Fruit fly (Drosophila melanogaster) whole organism, embryonic: Measurements from ENCODE around the gene CG43293.

Source experiments
- Ada2b ChIP-seq: fragments of 200-800 bp; sonication (Bioruptor generic); IDR thresholded peaks from 2 replicates; pipeline ENCODE4 v1.3.6; 2022; ENCODE audit warnings: missing biosample characterization, missing genetic modification characterization
- Antp ChIP-seq: fragments of 200-800 bp; sonication (Bioruptor generic); optimal IDR thresholded peaks from 3 replicates; lab custom pipeline; 2016; ENCODE audit warnings: missing biosample characterization, missing genetic modification characterization
- CG12219 ChIP-seq: fragments of 200-800 bp; sonication (Bioruptor generic); optimal IDR thresholded peaks from 3 replicates; lab custom pipeline; 2018; ENCODE audit warnings: missing biosample characterization, mild to moderate bottlenecking, missing genetic modification characterization
- CG12391 ChIP-seq: fragments of 200-800 bp; sonication (Bioruptor generic); optimal IDR thresholded peaks from 3 replicates; lab custom pipeline; 2018; ENCODE audit warnings: missing biosample characterization, mild to moderate bottlenecking, missing genetic modification characterization, moderate library complexity
- CG12659 ChIP-seq: fragments of 200-800 bp; sonication (Bioruptor generic); optimal IDR thresholded peaks from 3 replicates; lab custom pipeline; 2017; ENCODE audit warnings: mild to moderate bottlenecking, missing biosample characterization, missing genetic modification reagents, missing genetic modification characterization
- CG13424 ChIP-seq: fragments of 200-800 bp; sonication (Bioruptor generic); optimal IDR thresholded peaks from 2 replicates; lab custom pipeline; 2019; ENCODE audit warnings: missing biosample characterization, mild to moderate bottlenecking, missing genetic modification characterization, moderate library complexity
- CG13775 ChIP-seq: fragments of 200-800 bp; sonication (Bioruptor generic); optimal IDR thresholded peaks from 3 replicates; lab custom pipeline; 2017; ENCODE audit warnings: missing biosample characterization, mild to moderate bottlenecking, missing genetic modification characterization
- CG15269 ChIP-seq: fragments of 200-800 bp; sonication (Bioruptor generic); optimal IDR thresholded peaks from 2 replicates; lab custom pipeline; 2018; ENCODE audit warnings: missing biosample characterization, mild to moderate bottlenecking, missing genetic modification characterization, moderate library complexity
- CG17186 ChIP-seq: fragments of 200-800 bp; sonication (Bioruptor generic); optimal IDR thresholded peaks from 3 replicates; lab custom pipeline; 2017; ENCODE audit warnings: missing biosample characterization, missing genetic modification reagents, missing genetic modification characterization
- CG18262 ChIP-seq: fragments of 200-800 bp; optimal IDR thresholded peaks from 3 replicates; lab custom pipeline; 2019; ENCODE audit warnings: missing biosample characterization, mild to moderate bottlenecking, missing genetic modification characterization, moderate library complexity
- CG31388 ChIP-seq: fragments of 200-800 bp; sonication (Bioruptor generic); optimal IDR thresholded peaks from 2 replicates; lab custom pipeline; 2016; ENCODE audit warnings: missing biosample characterization, missing genetic modification characterization
- CG33557 ChIP-seq: fragments of 200-800 bp; sonication (Bioruptor generic); optimal IDR thresholded peaks from 2 replicates; lab custom pipeline; 2019; ENCODE audit warnings: missing biosample characterization, mild to moderate bottlenecking, missing genetic modification characterization, moderate library complexity
- CG3847 ChIP-seq: fragments of 200-800 bp; sonication (Bioruptor generic); IDR thresholded peaks from 2 replicates; pipeline ENCODE4 v1.3.6; 2022; ENCODE audit warnings: missing biosample characterization, missing genetic modification characterization
- CG42726 ChIP-seq: fragments of 200-800 bp; sonication (Bioruptor generic); IDR thresholded peaks from 2 replicates; pipeline ENCODE4 v1.3.6; 2022; ENCODE audit warnings: missing biosample characterization, missing genetic modification characterization; ENCODE audit not compliant: partially characterized antibody
- CG7556 ChIP-seq: fragments of 200-800 bp; sonication (Bioruptor generic); optimal IDR thresholded peaks from 2 replicates; lab custom pipeline; 2017; ENCODE audit warnings: missing biosample characterization, mild to moderate bottlenecking, missing genetic modification characterization
- CG8388 ChIP-seq: fragments of 200-800 bp; sonication (Bioruptor generic); optimal IDR thresholded peaks from 2 replicates; lab custom pipeline; 2019; ENCODE audit warnings: missing biosample characterization, mild to moderate bottlenecking, missing genetic modification characterization, moderate library complexity
- CG9932 ChIP-seq: fragments of 200-800 bp; sonication (Bioruptor generic); IDR thresholded peaks from 2 replicates; pipeline ENCODE4 v1.3.6; 2022; ENCODE audit warnings: missing biosample characterization, missing genetic modification characterization
- Camta ChIP-seq: fragments of 200-800 bp; sonication (Bioruptor generic); optimal IDR thresholded peaks from 2 replicates; lab custom pipeline; 2016; ENCODE audit warnings: missing biosample characterization, missing genetic modification characterization
- D19A ChIP-seq: fragments of 200-800 bp; optimal IDR thresholded peaks from 3 replicates; lab custom pipeline; 2019; ENCODE audit warnings: missing biosample characterization, mild to moderate bottlenecking, missing genetic modification characterization, moderate library complexity
- Deaf1 ChIP-seq: fragments of 200-800 bp; optimal IDR thresholded peaks from 3 replicates; lab custom pipeline; 2019; ENCODE audit warnings: missing biosample characterization, mild to moderate bottlenecking, missing genetic modification characterization, moderate library complexity
- Doc3 ChIP-seq: fragments of 200-800 bp; sonication (Bioruptor generic); IDR thresholded peaks from 3 replicates; pipeline ENCODE4 v1.3.6; 2022; ENCODE audit warnings: missing biosample characterization, missing genetic modification characterization; ENCODE audit not compliant: partially characterized antibody
- E2f2 ChIP-seq: fragments of 200-800 bp; sonication (Bioruptor generic); IDR thresholded peaks from 2 replicates; pipeline ENCODE4 v1.3.6; 2022; ENCODE audit warnings: missing biosample characterization, missing genetic modification characterization
- H2.0 ChIP-seq: fragments of 200-800 bp; sonication (Bioruptor generic); IDR thresholded peaks from 2 replicates; pipeline ENCODE4 v1.3.6; 2022; ENCODE audit warnings: missing biosample characterization, missing genetic modification characterization
- HLH4C ChIP-seq: fragments of 200-800 bp; sonication (Bioruptor generic); IDR thresholded peaks from 3 replicates; pipeline ENCODE4 v1.3.6; 2022; ENCODE audit warnings: missing biosample characterization, missing genetic modification characterization; ENCODE audit not compliant: partially characterized antibody
- HLHmδ ChIP-seq: fragments of 200-800 bp; sonication (Bioruptor generic); optimal IDR thresholded peaks from 2 replicates; lab custom pipeline; 2018; ENCODE audit warnings: missing biosample characterization, mild to moderate bottlenecking, missing genetic modification characterization, moderate library complexity
- Hand ChIP-seq: fragments of 200-800 bp; sonication (Bioruptor generic); optimal IDR thresholded peaks from 2 replicates; lab custom pipeline; 2017; ENCODE audit warnings: mild to moderate bottlenecking, missing biosample characterization, missing genetic modification reagents, missing genetic modification characterization
- HmgD ChIP-seq: fragments of 200-800 bp; sonication (Bioruptor generic); optimal IDR thresholded peaks from 3 replicates; lab custom pipeline; 2016; ENCODE audit warnings: missing biosample characterization, missing genetic modification characterization
- Lhr ChIP-seq: fragments of 200-800 bp; sonication (Bioruptor generic); optimal IDR thresholded peaks from 3 replicates; lab custom pipeline; 2017; ENCODE audit warnings: mild to moderate bottlenecking, missing biosample characterization, missing genetic modification reagents, missing genetic modification characterization
- Mad ChIP-seq: fragments of 200-800 bp; sonication (Bioruptor generic); optimal IDR thresholded peaks from 2 replicates; lab custom pipeline; 2016; ENCODE audit warnings: missing biosample characterization, missing genetic modification characterization
- Meics ChIP-seq: fragments of 200-800 bp; sonication (Bioruptor generic); optimal IDR thresholded peaks from 2 replicates; lab custom pipeline; 2017; ENCODE audit warnings: missing biosample characterization, mild to moderate bottlenecking, missing genetic modification characterization
- NFAT ChIP-seq: fragments of 200-800 bp; sonication (Bioruptor generic); IDR thresholded peaks from 2 replicates; pipeline ENCODE4 v1.3.6; 2022; ENCODE audit warnings: missing biosample characterization, missing genetic modification characterization
- NfI ChIP-seq: fragments of 200-800 bp; sonication (Bioruptor generic); optimal IDR thresholded peaks from 3 replicates; lab custom pipeline; 2018; ENCODE audit warnings: missing biosample characterization, mild to moderate bottlenecking, missing genetic modification characterization, moderate library complexity
- Oli ChIP-seq: fragments of 200-800 bp; sonication (Bioruptor generic); optimal IDR thresholded peaks from 2 replicates; lab custom pipeline; 2018; ENCODE audit warnings: missing biosample characterization, mild to moderate bottlenecking, missing genetic modification characterization, moderate library complexity
- Sox100B ChIP-seq: fragments of 200-800 bp; sonication (Bioruptor generic); optimal IDR thresholded peaks from 3 replicates; lab custom pipeline; 2018; ENCODE audit warnings: missing biosample characterization, mild to moderate bottlenecking, missing genetic modification characterization
- Stat92E ChIP-seq, 3 experiments: fragments of >200 bp in 2 of 3; fragments of 200-800 bp in 1 of 3; sonication (Bioruptor generic) in 1 of 3; optimal IDR thresholded peaks; 2 replicates each; lab custom pipeline; 2017 to 2019; ENCODE audit warnings: missing biosample characterization in 3 of 3, missing genetic modification characterization in 3 of 3, mild to moderate bottlenecking in 1 of 3, moderate library complexity in 1 of 3
- Tbp ChIP-seq: fragments of >200 bp; optimal IDR thresholded peaks from 2 replicates; lab custom pipeline; 2018; ENCODE audit warnings: missing biosample characterization, missing genetic modification characterization
- Xrp1 ChIP-seq: fragments of 200-800 bp; sonication (Bioruptor generic); IDR thresholded peaks from 2 replicates; pipeline ENCODE4 v1.3.6; 2022; ENCODE audit warnings: missing biosample characterization, missing genetic modification characterization
- ase ChIP-seq: fragments of 200-800 bp; sonication (Bioruptor generic); IDR thresholded peaks from 3 replicates; pipeline ENCODE4 v1.3.6; 2022; ENCODE audit warnings: missing biosample characterization, missing genetic modification characterization
- bab2 ChIP-seq: fragments of 200-800 bp; sonication (Bioruptor generic); optimal IDR thresholded peaks from 2 replicates; lab custom pipeline; 2016; ENCODE audit warnings: missing biosample characterization, missing genetic modification characterization
- cas ChIP-seq: fragments of 200-800 bp; sonication (Bioruptor generic); IDR thresholded peaks from 2 replicates; pipeline ENCODE4 v1.3.6; 2022; ENCODE audit warnings: missing biosample characterization, missing genetic modification characterization
- da ChIP-seq: fragments of 200-800 bp; sonication (Bioruptor generic); optimal IDR thresholded peaks from 2 replicates; lab custom pipeline; 2016; ENCODE audit warnings: missing biosample characterization, missing genetic modification characterization
- danr ChIP-seq: fragments of 200-800 bp; sonication (Bioruptor generic); IDR thresholded peaks from 2 replicates; pipeline ENCODE4 v1.3.6; 2022; ENCODE audit warnings: missing biosample characterization, missing genetic modification characterization
- grau ChIP-seq: fragments of 200-800 bp; optimal IDR thresholded peaks from 3 replicates; lab custom pipeline; 2019; ENCODE audit warnings: missing biosample characterization, mild to moderate bottlenecking, missing genetic modification characterization, moderate library complexity
- hkb ChIP-seq, 2 experiments: fragments of 200-800 bp in 1 of 2; fragments of >200 bp in 1 of 2; sonication (Bioruptor generic) in 1 of 2; IDR thresholded peaks in 1 of 2; optimal IDR thresholded peaks in 1 of 2; 2 replicates each; pipeline versions ENCODE4 v1.3.6 to Lab custom; 2017 to 2022; ENCODE audit warnings: missing biosample characterization in 1 of 2, missing genetic modification characterization in 1 of 2
- jumu ChIP-seq: fragments of 200-800 bp; sonication (Bioruptor generic); optimal IDR thresholded peaks from 3 replicates; lab custom pipeline; 2016; ENCODE audit warnings: missing biosample characterization, missing genetic modification characterization
- luna ChIP-seq: fragments of 200-800 bp; sonication (Bioruptor generic); optimal IDR thresholded peaks from 2 replicates; lab custom pipeline; 2016; ENCODE audit warnings: missing biosample characterization, missing genetic modification characterization
- nom ChIP-seq: fragments of 200-800 bp; sonication (Bioruptor generic); optimal IDR thresholded peaks from 2 replicates; lab custom pipeline; 2017; ENCODE audit warnings: missing biosample characterization, missing genetic modification characterization, mild to moderate bottlenecking, moderate library complexity, missing genetic modification reagents
- row ChIP-seq: fragments of 200-800 bp; sonication (Bioruptor generic); IDR thresholded peaks from 3 replicates; pipeline ENCODE4 v1.3.6; 2022; ENCODE audit warnings: missing biosample characterization, missing genetic modification characterization
- sens ChIP-seq: fragments of 200-800 bp; sonication (Bioruptor generic); peaks from one replicate; lab custom pipeline; 2016; ENCODE audit warnings: missing biosample characterization, missing genetic modification characterization
- slbo ChIP-seq: fragments of 200-800 bp; sonication (Bioruptor generic); IDR thresholded peaks from 2 replicates; pipeline ENCODE4 v1.3.6; 2022; ENCODE audit warnings: missing biosample characterization, missing genetic modification characterization
- slou ChIP-seq: fragments of 200-800 bp; sonication (Bioruptor generic); optimal IDR thresholded peaks from 3 replicates; lab custom pipeline; 2016; ENCODE audit warnings: missing biosample characterization, missing genetic modification characterization

CG43293 gene

DNA sequence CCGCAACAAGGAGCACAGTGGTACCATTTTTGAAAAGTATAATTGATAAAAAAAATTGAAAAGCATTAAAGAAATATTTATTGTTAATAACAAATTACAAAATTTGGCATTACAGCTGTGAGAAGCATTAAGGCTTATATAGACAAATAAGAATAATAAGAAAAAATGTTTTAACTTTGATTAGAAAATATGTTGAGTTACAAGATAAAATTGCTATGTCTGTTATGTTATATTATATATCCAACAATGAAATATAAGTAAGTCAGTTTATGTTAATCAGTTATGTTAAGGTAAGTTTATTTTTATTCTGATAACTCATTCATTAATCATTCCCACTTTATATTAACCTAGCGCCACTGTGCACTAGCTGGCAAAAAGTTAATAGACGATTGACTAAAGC, 25.1 kb upstream of the CG43293 start (continued):
- peak; percentile 12 for TF ChIP-seq CG13424 (tag; lab: Kevin White, UChicago)
- TF ChIP-seq CG15269, result no peak
- no peak for TF ChIP-seq CG31388 (GFP tag; lab: Kevin White, UChicago)
- no peak for TF ChIP-seq cas
- no peak for TF ChIP-seq Oli
- no peak for TF ChIP-seq slou (GFP tag; lab: Kevin White, UChicago)
- TF ChIP-seq CG8388 (GFP tag; lab: Kevin White, UChicago), result peak; percentile 9
- no peak for TF ChIP-seq Meics
- TF ChIP-seq Antp (GFP tag; lab: Kevin White, UChicago), result no peak
- no peak for TF ChIP-seq HmgD (GFP tag; lab: Kevin White, UChicago)
- peak; percentile 47 for TF ChIP-seq CG12391 (tag; lab: Kevin White, UChicago)
- TF ChIP-seq CG12659 (GFP tag; lab: Kevin White, UChicago), result no peak
- no peak for TF ChIP-seq Mad (GFP tag; lab: Kevin White, UChicago)
- TF ChIP-seq Xrp1, result peak; percentile 26; the same call in 1 of the 2 replicates
- TF ChIP-seq CG18262 (tag; lab: Kevin White, UChicago), result peak; percentile 71
- TF ChIP-seq CG17186 (GFP tag; lab: Kevin White, UChicago), result no peak
- TF ChIP-seq Hand (GFP tag; lab: Kevin White, UChicago), result no peak
- no peak for TF ChIP-seq CG9932
- no peak for TF ChIP-seq Ada2b (GFP tag; lab: Robert Waterston, UW)
- no peak for TF ChIP-seq H2.0 (GFP tag; lab: Robert Waterston, UW)
- no peak for TF ChIP-seq E2f2 (GFP tag; lab: Robert Waterston, UW)
- TF ChIP-seq Deaf1, result peak; percentile 1
- TF ChIP-seq CG13775 (GFP tag; lab: Kevin White, UChicago), result no peak
- TF ChIP-seq bab2 (GFP tag; lab: Kevin White, UChicago), result no peak
- no peak for TF ChIP-seq HLHmδ
- no peak for TF ChIP-seq luna
- TF ChIP-seq da (GFP tag; lab: Kevin White, UChicago), result no peak
- peak; percentile 55 for TF ChIP-seq sens (GFP tag; lab: Kevin White, UChicago)
- no peak for TF ChIP-seq Doc3 (GFP tag; lab: Robert Waterston, UW)
- no peak for TF ChIP-seq Lhr (GFP tag; lab: Kevin White, UChicago)
- TF ChIP-seq Sox100B (GFP tag; lab: Kevin White, UChicago), result peak; percentile 42
- no peak for TF ChIP-seq CG33557
- TF ChIP-seq jumu (GFP tag; lab: Kevin White, UChicago), result no peak
- TF ChIP-seq CG7556, result peak; percentile 43
- no peak for TF ChIP-seq CG12219
- TF ChIP-seq hkb (optimal IDR thresholded peaks at IDR 0.05; lab: Kevin White, UChicago), result no peak
- TF ChIP-seq hkb (GFP tag; IDR thresholded peaks at IDR 0.05; lab: Robert Waterston, UW), result no peak
- TF ChIP-seq slbo (GFP tag; lab: Robert Waterston, UW), result no peak
- TF ChIP-seq NFAT (GFP tag; lab: Robert Waterston, UW), result no peak
- no peak for TF ChIP-seq Stat92E (GFP tag; optimal IDR thresholded peaks at IDR 0.05; lab: Kevin White, UChicago)
- no peak for TF ChIP-seq NfI
- TF ChIP-seq D19A, result peak; percentile 35
- TF ChIP-seq Camta (GFP tag; lab: Kevin White, UChicago), result no peak
- no peak for TF ChIP-seq HLH4C
- TF ChIP-seq CG42726, result no peak
- TF ChIP-seq grau, result peak; percentile 23
- TF ChIP-seq row (GFP tag; lab: Robert Waterston, UW), result 0 out of 3 replicates have a peak, but pooled peaks have one; percentile 20
- TF ChIP-seq CG3847 (GFP tag; lab: Robert Waterston, UW), result no peak
- no peak for TF ChIP-seq ase (GFP tag; lab: Robert Waterston, UW)
- no peak for TF ChIP-seq danr (GFP tag; lab: Robert Waterston, UW)
- no peak for TF ChIP-seq nom (GFP tag; lab: Kevin White, UChicago)
- TF ChIP-seq Tbp, result no peak
